Fruit fly (Drosophila melanogaster) whole organism, wandering third instar larva: ENCODE measurements around the gene CG18284.

Source experiments
- Abd-B ChIP-seq: fragments of >200 bp; optimal IDR thresholded peaks from 2 replicates; lab custom pipeline; 2017; ENCODE audit warnings: missing biosample characterization, missing genetic modification characterization
- Dif ChIP-seq: fragments of 200-275, 200-300 bp; sonication (Bioruptor generic); optimal IDR thresholded peaks from 2 replicates; lab custom pipeline; 2018; ENCODE audit warnings: missing biosample characterization, missing genetic modification characterization; ENCODE audit not compliant: partially characterized antibody
- Hnf4 ChIP-seq: fragments of 200-800 bp; sonication (Bioruptor generic); optimal IDR thresholded peaks from 2 replicates; lab custom pipeline; 2016; ENCODE audit warnings: missing biosample characterization, mild to moderate bottlenecking, missing genetic modification characterization
- Hr78 ChIP-seq: fragments of >200 bp; optimal IDR thresholded peaks from 2 replicates; lab custom pipeline; 2017; ENCODE audit warnings: missing biosample characterization, missing genetic modification characterization
- Vsx2 ChIP-seq: fragments of 200-300, 225-300 bp; sonication (Bioruptor generic); optimal IDR thresholded peaks from 2 replicates; lab custom pipeline; 2018; ENCODE audit warnings: missing biosample characterization, missing genetic modification characterization; ENCODE audit not compliant: partially characterized antibody
- brk ChIP-seq: fragments of 200-800 bp; sonication (Bioruptor generic); optimal IDR thresholded peaks from 2 replicates; lab custom pipeline; 2016; ENCODE audit warnings: missing biosample characterization, mild to moderate bottlenecking, missing genetic modification characterization
- dmrt93B ChIP-seq: fragments of 200-800 bp; sonication (Bioruptor generic); optimal IDR thresholded peaks from 2 replicates; lab custom pipeline; 2018; ENCODE audit warnings: missing biosample characterization, mild to moderate bottlenecking, missing genetic modification characterization
- h ChIP-seq: fragments of 200-800 bp; sonication (Bioruptor generic); optimal IDR thresholded peaks from 3 replicates; lab custom pipeline; 2016; ENCODE audit warnings: missing biosample characterization, mild to moderate bottlenecking, missing genetic modification characterization
- jim ChIP-seq: fragments of 175-275, 200-325 bp; sonication (Bioruptor generic); optimal IDR thresholded peaks from 2 replicates; lab custom pipeline; 2016; ENCODE audit warnings: missing biosample characterization, mild to moderate bottlenecking, missing genetic modification characterization
- pan ChIP-seq: fragments of >200 bp; optimal IDR thresholded peaks from 2 replicates; lab custom pipeline; 2017
- sv ChIP-seq: fragments of 200-800 bp; sonication (Bioruptor generic); optimal IDR thresholded peaks from 3 replicates; lab custom pipeline; 2016; ENCODE audit warnings: missing biosample characterization, missing genetic modification characterization
- usp ChIP-seq: fragments of >200 bp; optimal IDR thresholded peaks from 2 replicates; lab custom pipeline; 2017; ENCODE audit warnings: missing biosample characterization, missing genetic modification characterization

dm6 chr2L:10615889-10616288 lies 27.9 kb upstream of the CG18284 start:
- no peak for TF ChIP-seq Vsx2
- no peak for TF ChIP-seq Dif
- no peak for TF ChIP-seq brk
- no peak for TF ChIP-seq usp (GFP tag; lab: Kevin White, UChicago)
- no peak for TF ChIP-seq Hr78 (GFP tag; lab: Kevin White, UChicago)
- peak; percentile 16 for TF ChIP-seq Hnf4 (GFP tag; lab: Kevin White, UChicago)
- TF ChIP-seq h, result peak; percentile 68
- TF ChIP-seq dmrt93B (GFP tag; lab: Kevin White, UChicago), result peak; percentile 59
- no peak for TF ChIP-seq sv
- no peak for TF ChIP-seq Abd-B
- no peak for TF ChIP-seq jim (GFP tag; lab: Kevin White, UChicago)
- TF ChIP-seq pan (lab: Kevin White, UChicago), result no peak
